Worm (Caenorhabditis elegans) whole organism, mixed stage, embryonic: ENCODE measurements around the gene C50D2.1.

Experiments used
- ceh-83 ChIP-seq: fragments of 200-800 bp; sonication (Bioruptor generic); optimal IDR thresholded peaks from 2 replicates; lab custom pipeline; 2018; ENCODE audit warnings: mild to moderate bottlenecking, missing genetic modification characterization, missing compliant biosample characterization
- flh-1 ChIP-seq: fragments of 200-800 bp; sonication (Bioruptor generic); optimal IDR thresholded peaks from 2 replicates; lab custom pipeline; 2018; ENCODE audit warnings: mild to moderate bottlenecking, missing genetic modification characterization, moderate library complexity, missing compliant biosample characterization
- hlh-1 ChIP-seq: fragments of 150-350 bp; optimal IDR thresholded peaks from 2 replicates; lab custom pipeline; 2014; ENCODE audit warnings: missing biosample characterization, missing genetic modification reagents, missing genetic modification characterization
- mab-5 ChIP-seq: fragments of 150-350 bp; optimal IDR thresholded peaks from 2 replicates; lab custom pipeline; 2014; ENCODE audit warnings: missing biosample characterization, missing genetic modification characterization
- pha-4 ChIP-seq: fragments of 150-350 bp; optimal IDR thresholded peaks from 2 replicates; lab custom pipeline; 2018; ENCODE audit warnings: missing biosample characterization, missing genetic modification reagents, missing genetic modification characterization
- snpc-4 ChIP-seq: fragments of 150-350 bp; optimal IDR thresholded peaks from 2 replicates; lab custom pipeline; 2014; ENCODE audit warnings: missing biosample characterization, missing genetic modification characterization
- unc-62 ChIP-seq: fragments of 150-350 bp; optimal IDR thresholded peaks from 2 replicates; lab custom pipeline; 2014; ENCODE audit warnings: missing biosample characterization, missing genetic modification reagents, missing genetic modification characterization

DNA sequence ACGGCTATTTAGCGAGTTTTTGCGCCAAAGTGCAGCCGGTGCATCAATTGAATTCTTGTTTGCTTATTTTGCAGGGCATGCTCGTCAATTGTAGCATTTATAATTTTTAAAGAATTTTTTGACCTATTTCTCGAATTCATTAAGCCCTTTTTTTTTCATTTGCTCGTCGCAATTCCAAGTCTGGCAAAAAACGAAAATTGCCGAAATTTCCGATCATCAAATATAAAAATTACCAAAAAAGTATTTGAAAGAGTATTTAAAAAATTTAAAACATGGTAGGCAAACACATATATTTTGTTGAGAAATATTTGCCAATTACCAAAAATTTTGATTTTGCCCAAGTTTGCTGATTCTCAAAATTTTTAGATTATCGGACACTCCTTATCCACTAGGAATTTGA lies 27.2 kb upstream of the C50D2.1 start, which contains the start of gene C50D2.6:
- TF ChIP-seq mab-5 (tag; lab: Kevin White, UChicago) (no peak), pha-4 (no peak), flh-1 (no peak), hlh-1 (no peak), unc-62 (GFP tag; lab: Kevin White, UChicago) (no peak), snpc-4 (no peak), ceh-83 (GFP tag; lab: Kevin White, UChicago) (no peak)
